Worm (Caenorhabditis elegans) whole organism, mixed stage, embryonic: ENCODE data around the gene R04B5.1.
A peak's percentile ranks its signal among the peaks of the same experiment; 100 is the strongest.

ENCODE experiments used
- M03D4.4 ChIP-seq: sonication (generic microtip); optimal IDR thresholded peaks from 2 replicates; lab custom pipeline; 2017; ENCODE audit warnings: mild to moderate bottlenecking, missing genetic modification characterization, missing compliant biosample characterization
- blmp-1 ChIP-seq: fragments of 150-350 bp; optimal IDR thresholded peaks from 2 replicates; lab custom pipeline; 2014; ENCODE audit warnings: missing biosample characterization, missing genetic modification characterization
- ceh-39 ChIP-seq: fragments of 150-350 bp; optimal IDR thresholded peaks from 2 replicates; lab custom pipeline; 2014; ENCODE audit warnings: missing biosample characterization, missing genetic modification characterization
- ceh-43 ChIP-seq: fragments of 200-800 bp; sonication (Bioruptor generic); optimal IDR thresholded peaks from 2 replicates; lab custom pipeline; 2018; ENCODE audit warnings: mild to moderate bottlenecking, missing genetic modification characterization, moderate library complexity, missing compliant biosample characterization
- ceh-83 ChIP-seq: fragments of 200-800 bp; sonication (Bioruptor generic); optimal IDR thresholded peaks from 2 replicates; lab custom pipeline; 2018; ENCODE audit warnings: mild to moderate bottlenecking, missing genetic modification characterization, missing compliant biosample characterization
- ces-1 ChIP-seq: fragments of 150-350 bp; optimal IDR thresholded peaks from 2 replicates; lab custom pipeline; 2014; ENCODE audit warnings: missing biosample characterization, missing genetic modification reagents, missing genetic modification characterization
- cnd-1 ChIP-seq: fragments of 200-800 bp; sonication (Bioruptor generic); optimal IDR thresholded peaks from 2 replicates; lab custom pipeline; 2018; ENCODE audit warnings: mild to moderate bottlenecking, missing genetic modification characterization, missing compliant biosample characterization
- drap-1 ChIP-seq: fragments of 200-800 bp; sonication (Bioruptor generic); optimal IDR thresholded peaks from 3 replicates; lab custom pipeline; 2018; ENCODE audit warnings: mild to moderate bottlenecking, missing genetic modification characterization, missing compliant biosample characterization
- elt-1 ChIP-seq: sonication (generic microtip); optimal IDR thresholded peaks from 2 replicates; lab custom pipeline; 2017; ENCODE audit warnings: missing genetic modification characterization, mild to moderate bottlenecking, missing compliant biosample characterization, antibody characterized with exemption, moderate library complexity, borderline replicate concordance; ENCODE audit not compliant: insufficient read depth
- elt-3 ChIP-seq: fragments of 150-350 bp; optimal IDR thresholded peaks from 2 replicates; lab custom pipeline; 2014; ENCODE audit warnings: missing biosample characterization, missing genetic modification characterization
- flh-1 ChIP-seq: fragments of 200-800 bp; sonication (Bioruptor generic); optimal IDR thresholded peaks from 2 replicates; lab custom pipeline; 2018; ENCODE audit warnings: mild to moderate bottlenecking, missing genetic modification characterization, moderate library complexity, missing compliant biosample characterization
- ham-2 ChIP-seq: fragments of 200-800 bp; sonication (Bioruptor generic); optimal IDR thresholded peaks from 2 replicates; lab custom pipeline; 2018; ENCODE audit warnings: mild to moderate bottlenecking, missing genetic modification characterization, missing compliant biosample characterization
- hlh-1 ChIP-seq: fragments of 150-350 bp; optimal IDR thresholded peaks from 2 replicates; lab custom pipeline; 2014; ENCODE audit warnings: missing biosample characterization, missing genetic modification reagents, missing genetic modification characterization
- lin-13 ChIP-seq: fragments of 150-350 bp; optimal IDR thresholded peaks from 2 replicates; lab custom pipeline; 2014; ENCODE audit warnings: missing biosample characterization, missing genetic modification characterization
- lin-32 ChIP-seq: fragments of 200-800 bp; sonication (Bioruptor generic); optimal IDR thresholded peaks from 2 replicates; lab custom pipeline; 2018; ENCODE audit warnings: mild to moderate bottlenecking, missing genetic modification characterization, missing compliant biosample characterization
- lsy-2 ChIP-seq: fragments of 150-350 bp; optimal IDR thresholded peaks from 2 replicates; lab custom pipeline; 2014; ENCODE audit warnings: missing biosample characterization, missing genetic modification characterization
- mab-5 ChIP-seq: fragments of 150-350 bp; optimal IDR thresholded peaks from 2 replicates; lab custom pipeline; 2014; ENCODE audit warnings: missing biosample characterization, missing genetic modification characterization
- mep-1 ChIP-seq: fragments of 150-350 bp; optimal IDR thresholded peaks from 2 replicates; lab custom pipeline; 2017; ENCODE audit warnings: missing biosample characterization, missing genetic modification reagents, missing genetic modification characterization, inconsistent platforms
- mls-2 ChIP-seq: sonication (generic microtip); optimal IDR thresholded peaks from 2 replicates; lab custom pipeline; 2016; ENCODE audit warnings: mild to moderate bottlenecking, missing genetic modification characterization, moderate library complexity, missing compliant biosample characterization
- nhr-12 ChIP-seq: fragments of 150-350 bp; optimal IDR thresholded peaks from 2 replicates; lab custom pipeline; 2014; ENCODE audit warnings: missing biosample characterization, missing genetic modification characterization
- nhr-2 ChIP-seq: fragments of 150-350 bp; optimal IDR thresholded peaks from 2 replicates; lab custom pipeline; 2014; ENCODE audit warnings: missing biosample characterization, missing genetic modification characterization
- nhr-237 ChIP-seq: fragments of 150-350 bp; optimal IDR thresholded peaks from 2 replicates; lab custom pipeline; 2014; ENCODE audit warnings: missing biosample characterization, missing genetic modification characterization
- nhr-28 ChIP-seq: fragments of 150-350 bp; optimal IDR thresholded peaks from 2 replicates; lab custom pipeline; 2014; ENCODE audit warnings: missing biosample characterization, missing genetic modification characterization
- pha-4 ChIP-seq: fragments of 150-350 bp; optimal IDR thresholded peaks from 2 replicates; lab custom pipeline; 2018; ENCODE audit warnings: missing biosample characterization, missing genetic modification reagents, missing genetic modification characterization
- sem-2 ChIP-seq: fragments of 200-800 bp; sonication (Bioruptor generic); optimal IDR thresholded peaks from 2 replicates; lab custom pipeline; 2018; ENCODE audit warnings: mild to moderate bottlenecking, missing genetic modification characterization, missing compliant biosample characterization
- snpc-4 ChIP-seq: fragments of 150-350 bp; optimal IDR thresholded peaks from 2 replicates; lab custom pipeline; 2014; ENCODE audit warnings: missing biosample characterization, missing genetic modification characterization
- sptf-1 ChIP-seq: sonication (generic microtip); optimal IDR thresholded peaks from 2 replicates; lab custom pipeline; 2017; ENCODE audit warnings: mild to moderate bottlenecking, missing genetic modification characterization, moderate library complexity, missing compliant biosample characterization
- tbx-8 ChIP-seq: fragments of 200-800 bp; sonication (Bioruptor generic); optimal IDR thresholded peaks from 2 replicates; lab custom pipeline; 2018; ENCODE audit warnings: mild to moderate bottlenecking, missing genetic modification characterization, moderate library complexity, missing compliant biosample characterization
- unc-120 ChIP-seq: sonication (generic microtip); optimal IDR thresholded peaks from 2 replicates; lab custom pipeline; 2017; ENCODE audit warnings: missing genetic modification characterization, missing compliant biosample characterization; ENCODE audit not compliant: poor library complexity, severe bottlenecking
- unc-39 ChIP-seq: fragments of 150-350 bp; optimal IDR thresholded peaks from 2 replicates; lab custom pipeline; 2014; ENCODE audit warnings: missing biosample characterization, missing genetic modification characterization
- unc-62 ChIP-seq: fragments of 150-350 bp; optimal IDR thresholded peaks from 2 replicates; lab custom pipeline; 2014; ENCODE audit warnings: missing biosample characterization, missing genetic modification reagents, missing genetic modification characterization
- zip-8 ChIP-seq: fragments of 150-350 bp; optimal IDR thresholded peaks from 2 replicates; lab custom pipeline; 2014; ENCODE audit warnings: missing biosample characterization, missing genetic modification characterization
- ztf-11 ChIP-seq: fragments of 150-350 bp; optimal IDR thresholded peaks from 2 replicates; lab custom pipeline; 2014; ENCODE audit warnings: missing biosample characterization, missing genetic modification characterization

The R04B5.1 gene

DNA sequence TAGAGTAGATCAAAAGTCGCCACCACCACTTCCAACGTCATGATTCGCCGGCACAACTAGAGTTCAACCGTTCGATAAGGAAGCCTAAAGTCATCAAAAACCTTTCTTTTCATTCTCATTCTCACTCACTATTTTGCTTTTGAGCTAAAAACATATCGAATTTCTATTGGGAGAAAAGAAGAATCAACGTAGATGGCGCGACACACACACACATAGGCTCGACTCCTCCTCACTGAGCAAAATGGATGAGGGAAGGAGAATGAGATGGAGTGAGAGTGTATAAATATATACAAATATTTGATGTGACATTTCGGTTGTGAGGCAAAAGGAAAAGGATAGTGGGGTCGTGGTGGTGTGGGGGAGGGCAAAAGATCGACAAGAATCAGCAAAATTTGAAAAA lies 33.4 kb downstream of the R04B5.1 start:
- TF ChIP-seq blmp-1 (tag; lab: Kevin White, UChicago) (no peak), ceh-83 (GFP tag; lab: Kevin White, UChicago) (no peak), pha-4 (tag; lab: Kevin White, UChicago) (no peak), unc-120 (tag; lab: Kevin White, UChicago) (no peak), elt-3 (tag; lab: Kevin White, UChicago) (no peak), ceh-39 (tag; lab: Kevin White, UChicago) (no peak), nhr-237 (no peak), lin-13 (tag; lab: Kevin White, UChicago) (no peak), M03D4.4 (tag; lab: Kevin White, UChicago) (no peak), unc-39 (no peak), ztf-11 (tag; lab: Kevin White, UChicago) (no peak), drap-1 (GFP tag; lab: Kevin White, UChicago) (no peak), unc-62 (GFP tag; lab: Kevin White, UChicago) (no peak), sem-2 (GFP tag; lab: Kevin White, UChicago) (no peak), zip-8 (tag; lab: Kevin White, UChicago) (no peak), nhr-12 (no peak), mls-2 (tag; lab: Kevin White, UChicago) (no peak), mep-1 (tag; lab: Kevin White, UChicago) (no peak), ceh-43 (GFP tag; lab: Kevin White, UChicago) (no peak)

DNA sequence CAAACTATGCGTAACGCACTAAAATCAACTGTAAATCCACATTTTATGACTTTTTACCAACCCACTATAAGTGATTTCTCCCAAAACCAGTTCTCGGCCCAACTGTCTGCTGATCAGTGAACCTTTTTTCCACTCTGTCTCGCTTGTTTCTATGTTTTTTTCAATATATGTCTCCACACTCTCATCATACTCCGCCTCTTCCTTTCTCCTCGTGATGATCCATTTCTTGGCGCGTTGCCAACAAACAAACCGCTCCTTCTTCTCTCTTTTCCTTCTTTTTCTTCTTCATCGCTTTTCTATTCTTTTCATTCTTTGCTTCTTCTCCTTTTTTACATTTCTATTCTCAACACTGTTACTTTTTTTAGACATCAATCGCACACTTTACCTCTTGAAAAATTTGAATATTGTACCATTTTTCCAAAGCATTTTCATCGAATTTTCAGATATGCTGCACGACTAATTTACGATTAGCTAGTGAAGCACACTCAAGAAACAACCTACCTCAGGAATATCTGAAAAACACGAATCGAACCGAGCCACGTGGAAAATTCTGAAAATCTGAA lies 34.8 kb downstream of the R04B5.1 start, which contains the start of gene T06E8.8:
TSS of gene T06E8.8 (plus strand) at position 513 of the 563 bp plus-strand sequence.
- TF ChIP-seq sptf-1 (tag; lab: Kevin White, UChicago), result peak; percentile 3
- no peak for TF ChIP-seq sem-2 (GFP tag; lab: Kevin White, UChicago)
- TF ChIP-seq ztf-11 (tag; lab: Kevin White, UChicago), result no peak

DNA sequence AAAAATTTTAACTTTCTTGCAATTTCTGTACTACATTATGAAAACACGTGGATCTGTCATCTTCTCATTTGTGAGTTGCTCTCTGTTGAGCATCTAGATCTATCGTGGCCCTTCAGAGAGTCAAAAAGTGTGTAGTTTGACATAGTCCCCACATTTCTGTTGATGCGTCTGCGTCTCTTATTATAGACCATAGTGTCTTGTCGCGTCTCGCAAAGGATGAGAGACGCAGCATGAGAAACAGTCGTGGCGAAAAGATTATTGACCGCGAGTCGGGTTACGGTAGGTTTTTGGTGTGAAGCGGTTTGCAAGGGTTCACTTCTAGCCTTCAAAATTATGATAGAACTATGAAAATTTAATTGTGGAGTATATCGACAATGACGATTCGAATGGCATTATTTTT lies 35.9 kb downstream of the R04B5.1 start:
- TF ChIP-seq lin-32 (GFP tag; lab: Kevin White, UChicago), result no peak
- peak; percentile 51 for TF ChIP-seq mep-1 (tag; lab: Kevin White, UChicago)
- TF ChIP-seq ceh-39 (tag; lab: Kevin White, UChicago), result peak; percentile 3
- TF ChIP-seq lin-13 (tag; lab: Kevin White, UChicago), result peak; percentile 45
- TF ChIP-seq lsy-2 (tag; lab: Kevin White, UChicago), result peak; percentile 95
- no peak for TF ChIP-seq nhr-12
- peak; percentile 77 for TF ChIP-seq ces-1 (GFP tag; lab: Kevin White, UChicago)
- TF ChIP-seq pha-4 (tag; lab: Kevin White, UChicago), result peak; percentile 77
- TF ChIP-seq nhr-2 (tag; lab: Kevin White, UChicago), result peak; percentile 0
- TF ChIP-seq elt-1, result no peak
- TF ChIP-seq unc-62 (GFP tag; lab: Kevin White, UChicago), result peak; percentile 71
- no peak for TF ChIP-seq flh-1 (GFP tag; lab: Kevin White, UChicago)
- no peak for TF ChIP-seq snpc-4
- TF ChIP-seq nhr-237, result peak; percentile 52
- TF ChIP-seq blmp-1 (tag; lab: Kevin White, UChicago), result no peak
- TF ChIP-seq unc-120 (tag; lab: Kevin White, UChicago), result no peak
- peak; percentile 28 for TF ChIP-seq hlh-1

DNA sequence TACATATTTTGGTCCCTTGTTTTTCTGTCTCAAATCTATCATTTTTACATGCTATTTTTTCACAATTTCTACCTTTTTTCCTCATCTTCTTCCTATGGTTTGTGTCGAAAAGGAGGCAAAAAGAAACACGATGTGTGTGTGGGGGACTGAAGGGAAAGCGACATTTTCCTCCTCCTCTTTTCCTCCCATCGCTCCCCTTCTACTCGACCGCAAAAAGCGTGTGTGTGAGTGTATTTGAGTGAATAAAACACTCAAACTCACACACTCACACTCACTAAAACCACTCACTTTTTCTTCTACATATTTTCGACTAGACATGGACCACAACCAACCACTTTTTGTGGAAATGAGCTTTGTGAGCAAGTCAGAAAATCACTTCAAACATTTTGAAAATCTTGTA lies 36.7 kb downstream of the R04B5.1 start:
- TF ChIP-seq sem-2 (GFP tag; lab: Kevin White, UChicago) (no peak), ces-1 (GFP tag; lab: Kevin White, UChicago) (no peak), nhr-2 (tag; lab: Kevin White, UChicago) (no peak), sptf-1 (tag; lab: Kevin White, UChicago) (peak; percentile 63), flh-1 (GFP tag; lab: Kevin White, UChicago) (no peak), ham-2 (GFP tag; lab: Kevin White, UChicago) (no peak), nhr-237 (no peak), nhr-12 (no peak), lin-32 (GFP tag; lab: Kevin White, UChicago) (no peak)

DNA sequence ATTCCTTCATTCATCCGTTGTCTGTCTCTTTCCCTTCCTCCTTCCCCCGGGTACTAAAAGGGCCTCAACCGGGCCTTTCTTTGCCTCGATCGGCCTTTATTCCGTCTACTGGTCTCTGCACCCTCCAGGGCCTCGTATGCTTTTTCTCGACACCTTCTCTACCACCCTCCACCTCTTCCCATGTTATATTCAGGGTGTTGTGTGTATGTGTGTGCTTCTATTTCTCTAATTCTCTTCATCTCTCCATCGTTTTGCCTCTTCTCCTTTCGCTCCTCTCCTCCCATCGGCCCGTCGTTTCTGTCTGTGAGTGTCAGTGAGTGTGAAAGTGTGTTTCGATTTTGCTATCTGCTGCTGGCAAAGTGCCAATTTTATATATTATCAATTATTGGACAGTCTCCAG lies 38.3 kb downstream of the R04B5.1 start:
- TF ChIP-seq unc-39 (no peak), nhr-2 (tag; lab: Kevin White, UChicago) (peak; percentile 67), M03D4.4 (tag; lab: Kevin White, UChicago) (peak; percentile 10), flh-1 (GFP tag; lab: Kevin White, UChicago) (no peak), unc-62 (GFP tag; lab: Kevin White, UChicago) (peak; percentile 49), ceh-43 (GFP tag; lab: Kevin White, UChicago) (no peak), ces-1 (GFP tag; lab: Kevin White, UChicago) (peak; percentile 58), ceh-39 (tag; lab: Kevin White, UChicago) (peak; percentile 29), mab-5 (tag; lab: Kevin White, UChicago) (no peak), lin-13 (tag; lab: Kevin White, UChicago) (peak; percentile 69), elt-1 (no peak), cnd-1 (tag; lab: Kevin White, UChicago) (peak; percentile 11), snpc-4 (no peak), hlh-1 (peak; percentile 60), sptf-1 (tag; lab: Kevin White, UChicago) (peak; percentile 68), nhr-28 (no peak), nhr-12 (no peak), sem-2 (GFP tag; lab: Kevin White, UChicago) (no peak), blmp-1 (tag; lab: Kevin White, UChicago) (no peak), elt-3 (tag; lab: Kevin White, UChicago) (no peak), tbx-8 (GFP tag; lab: Kevin White, UChicago) (no peak), ceh-83 (GFP tag; lab: Kevin White, UChicago) (no peak), mep-1 (tag; lab: Kevin White, UChicago) (peak; percentile 50), nhr-237 (peak; percentile 15), lin-32 (GFP tag; lab: Kevin White, UChicago) (no peak), unc-120 (tag; lab: Kevin White, UChicago) (peak; percentile 78), pha-4 (tag; lab: Kevin White, UChicago) (peak; percentile 22), ham-2 (GFP tag; lab: Kevin White, UChicago) (peak; percentile 41), drap-1 (GFP tag; lab: Kevin White, UChicago) (peak; percentile 18), lsy-2 (tag; lab: Kevin White, UChicago) (peak; percentile 74), zip-8 (tag; lab: Kevin White, UChicago) (no peak), ztf-11 (tag; lab: Kevin White, UChicago) (no peak)
